Worm (Caenorhabditis elegans) whole organism, early embryonic: ENCODE measurements around the gene C13G5.2.

Experiments
- ama-1 ChIP-seq: fragments of 150-350 bp; optimal IDR thresholded peaks from 2 replicates; lab custom pipeline; 2014
- flt-1 ChIP-seq: fragments of 200-800 bp; sonication (Bioruptor generic); IDR thresholded peaks from 2 replicates; pipeline ENCODE4 v1.3.6; 2022; ENCODE audit warnings: missing genetic modification characterization, missing compliant biosample characterization
- hmbx-1 ChIP-seq: sonication (generic microtip); optimal IDR thresholded peaks from 2 replicates; lab custom pipeline; 2016; ENCODE audit warnings: mild to moderate bottlenecking, missing genetic modification characterization, missing compliant biosample characterization
- pes-1 ChIP-seq: fragments of 200-800 bp; sonication (Bioruptor generic); IDR thresholded peaks from 2 replicates; pipeline ENCODE4 v1.3.6; 2022; ENCODE audit warnings: missing genetic modification reagents, missing genetic modification characterization, missing compliant biosample characterization
- sea-1 ChIP-seq: fragments of 200-800 bp; sonication (Bioruptor generic); conservative IDR thresholded peaks from 2 replicates; pipeline ENCODE4 v1.3.6; 2022; ENCODE audit warnings: missing genetic modification characterization, missing compliant biosample characterization

DNA sequence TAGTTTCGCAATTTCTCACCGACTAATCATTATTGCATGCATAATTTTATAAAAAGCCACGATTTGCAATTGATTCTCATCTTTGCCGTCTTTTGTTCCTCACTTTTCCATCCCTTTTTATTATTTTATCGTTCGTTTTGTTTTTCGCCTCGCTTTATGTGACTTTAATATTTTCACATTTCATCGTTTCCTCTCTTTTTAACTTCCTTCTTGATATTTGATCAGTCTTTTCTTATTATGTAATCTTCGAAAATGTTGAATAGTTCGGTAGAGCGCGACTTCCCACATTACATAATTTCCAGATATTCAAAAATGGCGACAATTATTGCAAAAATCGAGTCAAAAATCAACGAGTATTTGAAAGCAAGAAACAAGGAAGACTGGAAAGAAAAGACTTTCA, 12.7 kb downstream of the C13G5.2 start, which contains the start of gene C06E1.1:
- TF ChIP-seq ama-1 (lab: Kevin White, UChicago) (no peak), flt-1 (GFP tag; lab: Robert Waterston, UW) (no peak), pes-1 (GFP tag; lab: Robert Waterston, UW) (no peak), hmbx-1 (tag; lab: Kevin White, UChicago) (no peak), sea-1 (GFP tag; lab: Robert Waterston, UW) (no peak)
